Worm (Caenorhabditis elegans) whole organism, midembryonic: ENCODE measurements around the gene K03A11.1.

ENCODE experiments used
- T22C8.4 ChIP-seq: fragments of 200-800 bp; sonication (Bioruptor generic); IDR thresholded peaks from 2 replicates; pipeline ENCODE4 v1.3.6; 2022; ENCODE audit warnings: missing genetic modification characterization, missing compliant biosample characterization
- cog-1 ChIP-seq: sonication (generic microtip); optimal IDR thresholded peaks from 2 replicates; lab custom pipeline; 2016; ENCODE audit warnings: missing genetic modification characterization, missing compliant biosample characterization
- flt-1 ChIP-seq: fragments of 200-800 bp; sonication (Bioruptor generic); IDR thresholded peaks from 2 replicates; pipeline ENCODE4 v1.3.6; 2022; ENCODE audit warnings: missing genetic modification characterization, missing compliant biosample characterization
- klf-2 ChIP-seq: fragments of 200-800 bp; sonication (Bioruptor generic); conservative IDR thresholded peaks from 2 replicates; pipeline ENCODE4 v1.3.6; 2022; ENCODE audit warnings: missing genetic modification reagents, missing genetic modification characterization, missing compliant biosample characterization
- med-1 ChIP-seq: sonication (generic microtip); optimal IDR thresholded peaks from 2 replicates; lab custom pipeline; 2017; ENCODE audit warnings: missing genetic modification characterization, mild to moderate bottlenecking, missing compliant biosample characterization, antibody characterized with exemption, missing genetic modification reagents; ENCODE audit not compliant: insufficient read depth
- ref-1 ChIP-seq: fragments of 200-800 bp; sonication (Bioruptor generic); conservative IDR thresholded peaks from 2 replicates; pipeline ENCODE4 v1.3.6; 2022; ENCODE audit warnings: missing genetic modification reagents, missing genetic modification characterization, missing compliant biosample characterization
- tab-1 ChIP-seq: fragments of 200-800 bp; sonication (Bioruptor generic); IDR thresholded peaks from 2 replicates; pipeline ENCODE4 v1.3.6; 2022; ENCODE audit warnings: missing genetic modification characterization, missing compliant biosample characterization
- ztf-23 ChIP-seq: fragments of 200-800 bp; sonication (Bioruptor generic); IDR thresholded peaks from 2 replicates; pipeline ENCODE4 v1.3.6; 2022; ENCODE audit warnings: missing genetic modification reagents, missing genetic modification characterization, missing compliant biosample characterization
- ztf-29 ChIP-seq: fragments of 200-800 bp; sonication (Bioruptor generic); IDR thresholded peaks from 2 replicates; pipeline ENCODE4 v1.3.6; 2022; ENCODE audit warnings: missing genetic modification reagents, missing genetic modification characterization, missing compliant biosample characterization

- TF ChIP-seq flt-1 (GFP tag; lab: Robert Waterston, UW) (no peak), T22C8.4 (no peak), med-1 (GFP tag; lab: Kevin White, UChicago) (no peak), cog-1 (no peak), klf-2 (no peak), ztf-29 (GFP tag; lab: Robert Waterston, UW) (no peak), tab-1 (GFP tag; lab: Robert Waterston, UW) (no peak), ztf-23 (GFP tag; lab: Robert Waterston, UW) (no peak), ref-1 (GFP tag; lab: Robert Waterston, UW) (no peak)
These were observed at the start of gene K03A11.1 for ce11 chrX:13051405-13051804.
